Fruit fly (Drosophila melanogaster): ENCODE results near the gene CG15211.

The CG15211 gene

dm6 chrX:10757616-10758078 is 14.7 kb upstream of the CG15211 start, which contains the start of gene Rph (continued):
- peak; percentile 10 for TF ChIP-seq grau (tag; optimal IDR thresholded peaks at IDR 0.05)
- no peak for TF ChIP-seq GATAe (GFP tag; conservative IDR thresholded peaks at IDR 0.05)
- peak; percentile 36 for TF ChIP-seq Deaf1 (tag; optimal IDR thresholded peaks at IDR 0.05)
- TF ChIP-seq jigr1 (GFP tag; IDR thresholded peaks at IDR 0.05): no peak
- TF ChIP-seq CG30403 (GFP tag; optimal IDR thresholded peaks at IDR 0.05): no peak
- TF ChIP-seq CG10543 (GFP tag; optimal IDR thresholded peaks at IDR 0.05): peak; percentile 52
- TF ChIP-seq Myb (GFP tag; optimal IDR thresholded peaks at IDR 0.05): peak; percentile 21
- TF ChIP-seq CG13894 (tag; optimal IDR thresholded peaks at IDR 0.05): peak; percentile 40
- no peak for TF ChIP-seq ttk (GFP tag; IDR thresholded peaks at IDR 0.05)
- TF ChIP-seq CG3838 (GFP tag; optimal IDR thresholded peaks at IDR 0.05): no peak
- TF ChIP-seq peb (GFP tag; IDR thresholded peaks at IDR 0.05): no peak
- TF ChIP-seq pan (optimal IDR thresholded peaks at IDR 0.05): no peak
- no peak for TF ChIP-seq pan (GFP tag; optimal IDR thresholded peaks at IDR 0.05 in 1 of 2, IDR thresholded peaks at IDR 0.05 in 1 of 2)
- no peak for TF ChIP-seq fd3F (GFP tag; optimal IDR thresholded peaks at IDR 0.05)
- no peak for TF ChIP-seq CG1832 (GFP tag; optimal IDR thresholded peaks at IDR 0.05)
- TF ChIP-seq danr (GFP tag; IDR thresholded peaks at IDR 0.05): no peak
- TF ChIP-seq Fer3 (tag; optimal IDR thresholded peaks at IDR 0.05): peak; percentile 11
- TF ChIP-seq CG31388 (GFP tag; optimal IDR thresholded peaks at IDR 0.05): no peak
- no peak for TF ChIP-seq run (tag; optimal IDR thresholded peaks at IDR 0.05)
- no peak for TF ChIP-seq CG17912 (GFP tag; optimal IDR thresholded peaks at IDR 0.05)
- TF ChIP-seq pho (GFP tag; optimal IDR thresholded peaks at IDR 0.05): no peak
- TF ChIP-seq dati (GFP tag; IDR thresholded peaks at IDR 0.05): no peak
- TF ChIP-seq Scr (GFP tag; IDR thresholded peaks at IDR 0.05; ENCODE audit: partially characterized antibody): peak; percentile 60
- no peak for TF ChIP-seq sima (GFP tag; optimal IDR thresholded peaks at IDR 0.05)
- no peak for TF ChIP-seq CG18011 (GFP tag; optimal IDR thresholded peaks at IDR 0.05)

- TF ChIP-seq gt (GFP tag; IDR thresholded peaks at IDR 0.05): no peak
- no peak for TF ChIP-seq Xrp1 (GFP tag; IDR thresholded peaks at IDR 0.05)
- no peak for TF ChIP-seq Doc2 (GFP tag; IDR thresholded peaks at IDR 0.05)
- no peak for TF ChIP-seq CG4617 (GFP tag; optimal IDR thresholded peaks at IDR 0.05; ENCODE audit: borderline replicate concordance)
- TF ChIP-seq CG2889 (GFP tag; IDR thresholded peaks at IDR 0.05): no peak
- TF ChIP-seq CG30431 (GFP tag; optimal IDR thresholded peaks at IDR 0.05): no peak
- no peak for TF ChIP-seq chif (GFP tag; optimal IDR thresholded peaks at IDR 0.05)
- no peak for TF ChIP-seq hb (GFP tag; IDR thresholded peaks at IDR 0.05; ENCODE audit: partially characterized antibody)
- no peak for TF ChIP-seq CG12071 (GFP tag; optimal IDR thresholded peaks at IDR 0.05)
- no peak for TF ChIP-seq CG3847 (GFP tag; IDR thresholded peaks at IDR 0.05)
- TF ChIP-seq CG8290 (GFP tag; optimal IDR thresholded peaks at IDR 0.05): no peak
- no peak for TF ChIP-seq CG8290 (tag; optimal IDR thresholded peaks at IDR 0.05)
- no peak for TF ChIP-seq Myb (GFP tag; optimal IDR thresholded peaks at IDR 0.05)
- no peak for TF ChIP-seq CG7372 (GFP tag; IDR thresholded peaks at IDR 0.05)
- no peak for TF ChIP-seq CG18476 (GFP tag; optimal IDR thresholded peaks at IDR 0.05)
- no peak for TF ChIP-seq CG10274 (GFP tag; optimal IDR thresholded peaks at IDR 0.05)
- no peak for TF ChIP-seq Hmr (GFP tag; optimal IDR thresholded peaks at IDR 0.05)
- peak; percentile 71 for TF ChIP-seq exex (tag; optimal IDR thresholded peaks at IDR 0.05)
- no peak for TF ChIP-seq Dbx (GFP tag; IDR thresholded peaks at IDR 0.05)
- no peak for TF ChIP-seq run (tag; optimal IDR thresholded peaks at IDR 0.05)
- TF ChIP-seq BtbVII (GFP tag; optimal IDR thresholded peaks at IDR 0.05): no peak
- TF ChIP-seq Vsx1 (GFP tag; optimal IDR thresholded peaks at IDR 0.05): peak; percentile 80
- TF ChIP-seq CG5180 (GFP tag; optimal IDR thresholded peaks at IDR 0.05): peak; percentile 29
- TF ChIP-seq mirr (GFP tag; optimal IDR thresholded peaks at IDR 0.05): peak; percentile 33
- TF ChIP-seq ssp (GFP tag; IDR thresholded peaks at IDR 0.05): no peak
- peak; percentile 32 for TF ChIP-seq grn (GFP tag; optimal IDR thresholded peaks at IDR 0.05)
- no peak for TF ChIP-seq abd-A (tag; optimal IDR thresholded peaks at IDR 0.05)
- no peak for TF ChIP-seq luna (GFP tag; optimal IDR thresholded peaks at IDR 0.05)
- no peak for TF ChIP-seq eve (GFP tag; optimal IDR thresholded peaks at IDR 0.05)
- no peak for TF ChIP-seq knrl (GFP tag; IDR thresholded peaks at IDR 0.05; ENCODE audit: partially characterized antibody)
Observed at dm6 chrX:10762569-10762958, 9.8 kb upstream of the CG15211 start.
